Worm (Caenorhabditis elegans) whole organism, L1 larva: Measurements from ENCODE around the gene cmd-1.

Source experiments
- C04F5.9 ChIP-seq: sonication (generic microtip); optimal IDR thresholded peaks from 2 replicates; lab custom pipeline; 2016; ENCODE audit warnings: missing genetic modification characterization, missing compliant biosample characterization
- C34B4.2 ChIP-seq: sonication (generic microtip); optimal IDR thresholded peaks from 2 replicates; lab custom pipeline; 2017; ENCODE audit warnings: mild to moderate bottlenecking, missing genetic modification characterization, missing compliant biosample characterization
- F16B12.6 ChIP-seq: fragments of 150-350 bp; optimal IDR thresholded peaks from 2 replicates; lab custom pipeline; 2014; ENCODE audit warnings: missing biosample characterization, missing genetic modification characterization
- alr-1 ChIP-seq: fragments of 200-800 bp; sonication (Bioruptor generic); optimal IDR thresholded peaks from 2 replicates; lab custom pipeline; 2018; ENCODE audit warnings: borderline replicate concordance, mild to moderate bottlenecking, missing genetic modification characterization, missing compliant biosample characterization
- aly-2 ChIP-seq: fragments of 150-350 bp; optimal IDR thresholded peaks from 2 replicates; lab custom pipeline; 2014; ENCODE audit warnings: missing biosample characterization, missing genetic modification characterization
- ama-1 ChIP-seq: fragments of 150-350 bp; optimal IDR thresholded peaks from 2 replicates; lab custom pipeline; 2014
- blmp-1 ChIP-seq: fragments of 150-350 bp; optimal IDR thresholded peaks from 2 replicates; lab custom pipeline; 2014; ENCODE audit warnings: missing biosample characterization, missing genetic modification characterization
- ceh-63 ChIP-seq: fragments of 200-800 bp; sonication (Bioruptor generic); optimal IDR thresholded peaks from 2 replicates; lab custom pipeline; 2018; ENCODE audit warnings: mild to moderate bottlenecking, missing genetic modification characterization, missing compliant biosample characterization
- ceh-82 ChIP-seq, 3 experiments: fragments of 150-350 bp in 1 of 3; sonication (generic microtip) in 2 of 3; optimal IDR thresholded peaks; 2 replicates each; lab custom pipeline; 2014 to 2017; ENCODE audit warnings: missing biosample characterization in 3 of 3, missing genetic modification characterization in 3 of 3
- ceh-90 ChIP-seq: sonication (generic microtip); optimal IDR thresholded peaks from 2 replicates; lab custom pipeline; 2016; ENCODE audit warnings: missing genetic modification characterization, missing compliant biosample characterization
- dsc-1 ChIP-seq: sonication (generic microtip); optimal IDR thresholded peaks from 2 replicates; lab custom pipeline; 2016; ENCODE audit warnings: mild to moderate bottlenecking, missing genetic modification characterization, missing compliant biosample characterization
- efl-1 ChIP-seq, 4 experiments: fragments of 150-350 bp; optimal IDR thresholded peaks in 3 of 4; peaks in 1 of 4; 1 replicate in 1 of 4; 2 replicates in 3 of 4; lab custom pipeline; 2014; ENCODE audit warnings: missing biosample characterization in 2 of 4, missing genetic modification characterization in 2 of 4, missing genetic modification reagents in 2 of 4
- egl-27 ChIP-seq, 2 experiments: fragments of 150-350 bp in 1 of 2; sonication (generic microtip); optimal IDR thresholded peaks; 3 replicates each; lab custom pipeline; 2017 to 2018; ENCODE audit warnings: missing biosample characterization in 2 of 2, missing genetic modification characterization in 2 of 2, missing genetic modification reagents in 2 of 2
- elt-2 ChIP-seq: sonication (generic microtip); optimal IDR thresholded peaks from 2 replicates; lab custom pipeline; 2016; ENCODE audit warnings: missing genetic modification characterization, mild to moderate bottlenecking, inconsistent platforms, missing compliant biosample characterization, missing genetic modification reagents
- elt-3 ChIP-seq, 6 experiments: fragments of 150-350 bp in 1 of 6; sonication (generic microtip); optimal IDR thresholded peaks; 2 replicates each; lab custom pipeline; 2017 to 2018; ENCODE audit warnings: missing biosample characterization in 6 of 6, missing genetic modification characterization in 6 of 6, inconsistent platforms in 1 of 6
- ets-5 ChIP-seq: fragments of 200-800 bp; sonication (Bioruptor generic); IDR thresholded peaks from 2 replicates; pipeline ENCODE4 v1.3.6; 2022; ENCODE audit warnings: missing genetic modification characterization, missing compliant biosample characterization
- fkh-4 ChIP-seq: sonication (generic microtip); optimal IDR thresholded peaks from 2 replicates; lab custom pipeline; 2016; ENCODE audit warnings: missing compliant biosample characterization, missing genetic modification characterization, borderline replicate concordance
- fkh-8 ChIP-seq: sonication (generic microtip); optimal IDR thresholded peaks from 2 replicates; lab custom pipeline; 2016; ENCODE audit warnings: mild to moderate bottlenecking, missing genetic modification characterization, missing compliant biosample characterization
- fos-1 ChIP-seq: fragments of 150-350 bp; optimal IDR thresholded peaks from 2 replicates; lab custom pipeline; 2014; ENCODE audit warnings: missing biosample characterization, missing genetic modification characterization
- grh-1 ChIP-seq: fragments of 200-800 bp; sonication (Bioruptor generic); IDR thresholded peaks from 2 replicates; pipeline ENCODE4 v1.3.6; 2022; ENCODE audit warnings: missing genetic modification reagents, missing genetic modification characterization, missing compliant biosample characterization
- hlh-4 ChIP-seq: sonication (generic microtip); optimal IDR thresholded peaks from 2 replicates; lab custom pipeline; 2016; ENCODE audit warnings: mild to moderate bottlenecking, missing genetic modification characterization, missing compliant biosample characterization
- isw-1 ChIP-seq: fragments of 200-800 bp; sonication (Bioruptor generic); IDR thresholded peaks from 2 replicates; pipeline ENCODE4 v1.3.6; 2022; ENCODE audit warnings: missing genetic modification characterization, missing compliant biosample characterization
- jun-1 ChIP-seq: fragments of 150-350 bp; optimal IDR thresholded peaks from 2 replicates; lab custom pipeline; 2014; ENCODE audit warnings: missing biosample characterization, missing genetic modification reagents, missing genetic modification characterization
- lin-13 ChIP-seq: fragments of 150-350 bp; optimal IDR thresholded peaks from 2 replicates; lab custom pipeline; 2014; ENCODE audit warnings: missing biosample characterization, missing genetic modification reagents, missing genetic modification characterization
- lin-14 ChIP-seq: fragments of 200-800 bp; sonication (Bioruptor generic); optimal IDR thresholded peaks from 2 replicates; lab custom pipeline; 2018; ENCODE audit warnings: mild to moderate bottlenecking, missing genetic modification characterization, moderate library complexity, missing compliant biosample characterization
- lin-35 ChIP-seq, 2 experiments: fragments of 150-350 bp; optimal IDR thresholded peaks; 2 replicates each; lab custom pipeline; 2014; ENCODE audit warnings: missing biosample characterization in 2 of 2, missing genetic modification characterization in 2 of 2, missing genetic modification reagents in 2 of 2
- lin-39 ChIP-seq: fragments of 150-350 bp; optimal IDR thresholded peaks from 2 replicates; lab custom pipeline; 2014; ENCODE audit warnings: missing biosample characterization, missing genetic modification reagents, missing genetic modification characterization
- lsy-2 ChIP-seq, 2 experiments: fragments of 150-350 bp; optimal IDR thresholded peaks; 2 replicates each; lab custom pipeline; 2014; ENCODE audit warnings: missing biosample characterization in 2 of 2, missing genetic modification characterization in 2 of 2
- mep-1 ChIP-seq: fragments of 150-350 bp; optimal IDR thresholded peaks from 2 replicates; lab custom pipeline; 2014; ENCODE audit warnings: missing biosample characterization, missing genetic modification characterization
- nhr-11 ChIP-seq: fragments of 150-350 bp; optimal IDR thresholded peaks from 2 replicates; lab custom pipeline; 2014; ENCODE audit warnings: missing biosample characterization, missing genetic modification characterization
- nhr-20 ChIP-seq: sonication (generic microtip); optimal IDR thresholded peaks from 2 replicates; lab custom pipeline; 2016; ENCODE audit warnings: mild to moderate bottlenecking, missing genetic modification characterization, missing compliant biosample characterization
- nhr-47 ChIP-seq: sonication (generic microtip); optimal IDR thresholded peaks from 2 replicates; lab custom pipeline; 2016; ENCODE audit warnings: mild to moderate bottlenecking, missing genetic modification characterization, moderate library complexity, missing compliant biosample characterization
- nhr-71 ChIP-seq: sonication (generic microtip); optimal IDR thresholded peaks from 2 replicates; lab custom pipeline; 2016; ENCODE audit warnings: mild to moderate bottlenecking, missing genetic modification characterization, moderate library complexity, missing compliant biosample characterization
- nhr-85 ChIP-seq: sonication (generic microtip); peaks from one replicate; lab custom pipeline; 2016; ENCODE audit warnings: missing genetic modification characterization, inconsistent platforms, missing compliant biosample characterization
- skn-1 ChIP-seq: fragments of 150-350 bp; optimal IDR thresholded peaks from 2 replicates; lab custom pipeline; 2014; ENCODE audit warnings: missing biosample characterization, missing genetic modification characterization
- snu-23 ChIP-seq: sonication (generic microtip); optimal IDR thresholded peaks from 2 replicates; lab custom pipeline; 2016; ENCODE audit warnings: missing genetic modification characterization, missing compliant biosample characterization
- sox-4 ChIP-seq: sonication (generic microtip); optimal IDR thresholded peaks from 2 replicates; lab custom pipeline; 2016; ENCODE audit warnings: missing genetic modification characterization, missing compliant biosample characterization
- sptf-1 ChIP-seq: fragments of 150-350 bp; optimal IDR thresholded peaks from 2 replicates; lab custom pipeline; 2014; ENCODE audit warnings: missing biosample characterization, missing genetic modification characterization
- swsn-7 ChIP-seq: sonication (generic microtip); optimal IDR thresholded peaks from 2 replicates; lab custom pipeline; 2016; ENCODE audit warnings: missing genetic modification characterization, missing compliant biosample characterization
- tbx-2 ChIP-seq: sonication (generic microtip); optimal IDR thresholded peaks from 2 replicates; lab custom pipeline; 2016; ENCODE audit warnings: missing genetic modification characterization, missing compliant biosample characterization
- unc-130 ChIP-seq: fragments of 150-350 bp; optimal IDR thresholded peaks from 2 replicates; lab custom pipeline; 2017; ENCODE audit warnings: missing biosample characterization, missing genetic modification characterization, inconsistent platforms
- unc-98 ChIP-seq: fragments of 200-800 bp; sonication (Bioruptor generic); IDR thresholded peaks from 2 replicates; pipeline ENCODE4 v1.3.6; 2022; ENCODE audit warnings: missing genetic modification characterization, missing compliant biosample characterization
- xbp-1 ChIP-seq: sonication (generic microtip); optimal IDR thresholded peaks from 2 replicates; lab custom pipeline; 2016; ENCODE audit warnings: missing genetic modification characterization, missing compliant biosample characterization
- zip-4 ChIP-seq: fragments of 200-800 bp; sonication (Bioruptor generic); optimal IDR thresholded peaks from 2 replicates; lab custom pipeline; 2018; ENCODE audit warnings: mild to moderate bottlenecking, missing genetic modification characterization, moderate library complexity, missing compliant biosample characterization
- ztf-4 ChIP-seq: fragments of 150-350 bp; optimal IDR thresholded peaks from 2 replicates; lab custom pipeline; 2014; ENCODE audit warnings: missing biosample characterization, missing genetic modification characterization

Gene cmd-1

DNA sequence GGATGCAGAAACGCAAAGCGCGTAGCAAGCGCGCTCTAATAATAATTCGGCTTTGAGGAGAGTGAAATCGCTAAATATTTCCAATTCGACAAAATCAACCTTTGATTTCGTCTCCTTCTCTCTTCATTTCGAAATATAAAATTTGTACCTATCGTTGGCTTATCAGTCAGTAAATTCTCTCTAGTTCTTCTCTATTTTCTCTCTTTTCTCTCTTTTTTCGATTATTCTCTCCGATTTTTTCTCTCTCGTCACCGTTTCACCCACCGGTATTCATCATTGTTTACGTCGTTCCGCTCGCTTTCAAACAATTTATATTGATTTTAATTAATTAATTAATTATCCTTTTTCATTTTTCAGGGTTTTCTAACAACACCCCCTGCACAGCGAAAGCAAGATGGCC is at the start of gene cmd-1:
cmd-1 (plus strand) TSS at position 358 of the 400 bp plus-strand sequence.
- peak in 1 of 2 experiments; percentile 27 for TF ChIP-seq lin-35 (GFP tag; optimal IDR thresholded peaks at IDR 0.05; lab: Kevin White, UChicago)
- peak; percentile 78 for TF ChIP-seq lin-14 (GFP tag; lab: Kevin White, UChicago)
- TF ChIP-seq mep-1 (tag; lab: Kevin White, UChicago), result peak; percentile 2
- peak; percentile 54 for TF ChIP-seq nhr-20 (tag; lab: Kevin White, UChicago)
- peak in 2 of 6 experiments; percentile 13 to 69 for TF ChIP-seq elt-3 (tag; optimal IDR thresholded peaks at IDR 0.05; lab: Kevin White, UChicago)
- no peak for TF ChIP-seq hlh-4 (tag; lab: Kevin White, UChicago)
- TF ChIP-seq nhr-71 (tag; lab: Kevin White, UChicago), result peak; percentile 26
- TF ChIP-seq nhr-85 (tag; lab: Kevin White, UChicago), result peak; percentile 59
- no peak for TF ChIP-seq ceh-90 (tag; lab: Kevin White, UChicago)
- no peak for TF ChIP-seq unc-130
- TF ChIP-seq fos-1 (tag; lab: Kevin White, UChicago), result peak; percentile 9
- TF ChIP-seq blmp-1 (tag; lab: Kevin White, UChicago), result peak; percentile 75
- peak; percentile 21 for TF ChIP-seq ztf-4 (tag; lab: Kevin White, UChicago)
- TF ChIP-seq jun-1 (tag; lab: Kevin White, UChicago), result peak; percentile 10
- TF ChIP-seq ceh-82 (tag; optimal IDR thresholded peaks at IDR 0.05; lab: Kevin White, UChicago), result no peak
- TF ChIP-seq xbp-1 (tag; lab: Kevin White, UChicago), result no peak
- peak; percentile 18 for TF ChIP-seq snu-23 (GFP tag; lab: Kevin White, UChicago)
- TF ChIP-seq elt-2, result peak; percentile 5
- no peak for TF ChIP-seq C04F5.9 (tag; lab: Kevin White, UChicago)
- TF ChIP-seq, all 84 proteins: peak for 13

DNA sequence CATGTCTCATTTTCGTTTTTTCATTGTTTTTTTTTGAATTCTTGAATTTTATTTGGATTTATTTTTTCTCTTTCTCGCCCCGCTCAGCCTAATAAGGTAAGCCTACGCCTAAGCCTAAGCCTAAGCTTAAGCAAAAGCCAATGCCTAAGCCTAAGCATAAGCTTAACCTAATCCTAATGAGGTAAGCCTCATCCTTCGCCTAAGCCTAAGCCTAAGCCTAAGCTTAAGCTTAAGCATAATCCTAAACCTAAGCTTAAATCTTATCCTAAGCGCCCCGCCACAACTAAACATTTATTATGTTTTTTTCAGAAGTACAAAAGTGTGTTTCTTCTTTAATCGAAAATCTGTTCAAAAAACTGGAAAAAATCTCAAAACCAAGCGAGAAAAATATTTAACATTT is 43.9 kb upstream of the cmd-1 start:
- TF ChIP-seq fkh-8 (tag; lab: Kevin White, UChicago) (no peak), efl-1 (optimal IDR thresholded peaks at IDR 0.05; lab: Kevin White, UChicago) (no peak), efl-1 (GFP tag; optimal IDR thresholded peaks at IDR 0.05 in 1 of 2; lab: Kevin White, UChicago) (peak in 1 of 2 experiments; percentile 38), ceh-63 (GFP tag; lab: Kevin White, UChicago) (no peak)

DNA sequence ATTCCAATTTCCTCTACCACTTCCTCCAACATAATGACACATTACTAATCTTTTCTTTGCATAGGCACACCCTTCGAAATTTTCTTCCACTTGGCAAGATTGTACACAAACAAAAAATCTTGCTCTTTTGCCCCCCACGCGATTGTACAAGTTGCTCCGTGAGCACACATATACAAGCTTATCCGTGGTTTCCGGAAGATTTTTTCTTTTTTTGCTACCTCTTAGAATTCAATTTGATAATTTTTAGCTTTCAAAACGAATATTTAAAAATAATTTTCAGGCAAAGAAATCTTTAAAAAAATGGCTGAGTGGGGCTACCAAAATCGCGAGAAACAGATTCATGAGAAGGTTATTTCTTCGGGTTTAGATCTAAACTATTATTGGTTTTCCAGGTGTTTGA is 43.4 kb upstream of the cmd-1 start, which contains the start of gene Y50D4B.1:
Y50D4B.1 (plus strand) TSS at position 301 of the 400 bp plus-strand sequence.
- TF ChIP-seq isw-1 (no peak), swsn-7 (no peak), lin-13 (GFP tag; lab: Kevin White, UChicago) (no peak), ets-5 (GFP tag; lab: Robert Waterston, UW) (no peak), egl-27 (tag; optimal IDR thresholded peaks at IDR 0.05; lab: Kevin White, UChicago) (no peak), lin-39 (tag; lab: Kevin White, UChicago) (no peak), sptf-1 (tag; lab: Kevin White, UChicago) (no peak), tbx-2 (tag; lab: Kevin White, UChicago) (no peak), dsc-1 (no peak), nhr-85 (tag; lab: Kevin White, UChicago) (no peak)

DNA sequence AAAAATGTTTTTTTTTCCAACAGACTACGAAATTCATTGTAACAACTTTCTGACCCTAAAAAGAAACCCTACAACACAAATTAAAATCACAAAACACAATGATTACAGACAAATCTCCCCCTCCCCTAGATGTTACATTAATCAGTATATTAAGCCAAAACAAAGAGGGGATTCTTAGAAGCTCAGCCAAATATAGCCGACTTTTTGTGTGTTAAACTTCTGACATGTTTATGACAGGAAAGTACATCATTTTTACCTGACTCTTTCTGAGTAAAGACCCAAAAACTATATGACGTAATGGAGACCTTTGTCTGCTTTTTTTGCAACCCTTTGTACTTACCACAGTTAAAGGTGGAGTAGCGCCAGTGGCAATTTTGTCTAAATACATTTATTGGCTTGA is 36.0 kb upstream of the cmd-1 start:
- TF ChIP-seq alr-1 (no peak), egl-27 (tag; optimal IDR thresholded peaks at IDR 0.05; lab: Kevin White, UChicago) (no peak), F16B12.6 (tag; lab: Kevin White, UChicago) (no peak), zip-4 (GFP tag; lab: Kevin White, UChicago) (no peak), fkh-4 (no peak), nhr-71 (tag; lab: Kevin White, UChicago) (peak; percentile 54), C34B4.2 (tag; lab: Kevin White, UChicago) (no peak), skn-1 (tag; lab: Kevin White, UChicago) (no peak), grh-1 (GFP tag; lab: Robert Waterston, UW) (no peak), lsy-2 (tag; optimal IDR thresholded peaks at IDR 0.05; lab: Kevin White, UChicago) (no peak), ets-5 (GFP tag; lab: Robert Waterston, UW) (no peak), aly-2 (no peak), dsc-1 (peak; percentile 77), ama-1 (lab: Kevin White, UChicago) (no peak), nhr-11 (no peak), nhr-47 (peak; percentile 42), sox-4 (tag; lab: Kevin White, UChicago) (no peak), snu-23 (GFP tag; lab: Kevin White, UChicago) (no peak), fkh-8 (tag; lab: Kevin White, UChicago) (peak; percentile 70), unc-98 (GFP tag; lab: Robert Waterston, UW) (no peak), nhr-85 (tag; lab: Kevin White, UChicago) (peak; percentile 1)
- TF ChIP-seq, all 84 proteins: peak for 5
